Fruit fly (Drosophila melanogaster) whole organism, embryonic: ENCODE measurements around the gene drpr.

Experiments used
- CG12769 ChIP-seq: fragments of 200-800 bp; sonication (Bioruptor generic); optimal IDR thresholded peaks from 2 replicates; lab custom pipeline; 2019; ENCODE audit warnings: missing biosample characterization, mild to moderate bottlenecking, missing genetic modification characterization, moderate library complexity
- CG13894 ChIP-seq: fragments of 200-800 bp; sonication (Bioruptor generic); optimal IDR thresholded peaks from 3 replicates; lab custom pipeline; 2018; ENCODE audit warnings: missing biosample characterization, mild to moderate bottlenecking, missing genetic modification characterization, moderate library complexity
- CG14014 ChIP-seq: fragments of 200-800 bp; sonication (Bioruptor generic); IDR thresholded peaks from 2 replicates; pipeline ENCODE4 v1.3.6; 2022; ENCODE audit warnings: missing biosample characterization, missing genetic modification characterization
- CG14667 ChIP-seq: fragments of 200-800 bp; sonication (Bioruptor generic); IDR thresholded peaks from 2 replicates; pipeline ENCODE4 v1.3.6; 2022; ENCODE audit warnings: missing biosample characterization, missing genetic modification characterization
- CG17361 ChIP-seq: fragments of 200-800 bp; sonication (Bioruptor generic); IDR thresholded peaks from 3 replicates; pipeline ENCODE4 v1.3.6; 2022; ENCODE audit warnings: missing biosample characterization, missing genetic modification characterization
- CG17385 ChIP-seq: fragments of 200-800 bp; sonication (Bioruptor generic); optimal IDR thresholded peaks from 3 replicates; lab custom pipeline; 2018; ENCODE audit warnings: missing biosample characterization, mild to moderate bottlenecking, missing genetic modification characterization
- CG17568 ChIP-seq: fragments of 200-800 bp; sonication (Bioruptor generic); optimal IDR thresholded peaks from 2 replicates; lab custom pipeline; 2018; ENCODE audit warnings: missing biosample characterization, mild to moderate bottlenecking, missing genetic modification characterization, moderate library complexity
- CG2120 ChIP-seq: fragments of 200-800 bp; sonication (Bioruptor generic); optimal IDR thresholded peaks from 3 replicates; lab custom pipeline; 2016; ENCODE audit warnings: missing biosample characterization, missing genetic modification characterization
- CG30020 ChIP-seq: fragments of 200-800 bp; optimal IDR thresholded peaks from 2 replicates; lab custom pipeline; 2019; ENCODE audit warnings: missing biosample characterization, mild to moderate bottlenecking, missing genetic modification characterization, moderate library complexity
- CG3838 ChIP-seq: fragments of 200-800 bp; sonication (Bioruptor generic); optimal IDR thresholded peaks from 3 replicates; lab custom pipeline; 2016; ENCODE audit warnings: missing biosample characterization, missing genetic modification characterization
- CG42726 ChIP-seq: fragments of 200-800 bp; sonication (Bioruptor generic); IDR thresholded peaks from 2 replicates; pipeline ENCODE4 v1.3.6; 2022; ENCODE audit warnings: missing biosample characterization, missing genetic modification characterization; ENCODE audit not compliant: partially characterized antibody
- CG4328 ChIP-seq: fragments of 200-800 bp; sonication (Bioruptor generic); optimal IDR thresholded peaks from 3 replicates; lab custom pipeline; 2017; ENCODE audit warnings: missing biosample characterization, missing genetic modification reagents, missing genetic modification characterization
- CG6254 ChIP-seq: fragments of 200-800 bp; sonication (Bioruptor generic); optimal IDR thresholded peaks from 3 replicates; lab custom pipeline; 2017; ENCODE audit warnings: mild to moderate bottlenecking, missing biosample characterization, missing genetic modification reagents, missing genetic modification characterization
- CG6689 ChIP-seq: fragments of 200-800 bp; sonication (Bioruptor generic); IDR thresholded peaks from 2 replicates; pipeline ENCODE4 v1.3.6; 2022; ENCODE audit warnings: missing biosample characterization, missing genetic modification characterization
- CG7786 ChIP-seq: fragments of 200-800 bp; sonication (Bioruptor generic); optimal IDR thresholded peaks from 2 replicates; lab custom pipeline; 2016; ENCODE audit warnings: missing biosample characterization, missing genetic modification characterization
- CG8359 ChIP-seq: fragments of 200-800 bp; sonication (Bioruptor generic); optimal IDR thresholded peaks from 2 replicates; lab custom pipeline; 2017; ENCODE audit warnings: missing biosample characterization, mild to moderate bottlenecking, missing genetic modification characterization, borderline replicate concordance
- CTCF ChIP-seq: fragments of 200-800 bp; sonication (Bioruptor generic); optimal IDR thresholded peaks from 2 replicates; lab custom pipeline; 2017; ENCODE audit warnings: missing biosample characterization, mild to moderate bottlenecking, missing genetic modification characterization, moderate library complexity
- CkIIα-i1 ChIP-seq: fragments of 200-800 bp; sonication (Bioruptor generic); IDR thresholded peaks from 2 replicates; pipeline ENCODE4 v1.3.6; 2022; ENCODE audit warnings: missing biosample characterization, missing genetic modification characterization
- Dip2 ChIP-seq: fragments of 200-800 bp; sonication (Bioruptor generic); IDR thresholded peaks from 2 replicates; pipeline ENCODE4 v1.3.6; 2022; ENCODE audit warnings: missing biosample characterization, missing genetic modification characterization
- Dip3 ChIP-seq: fragments of 200-800 bp; sonication (Bioruptor generic); optimal IDR thresholded peaks from 3 replicates; lab custom pipeline; 2016; ENCODE audit warnings: missing biosample characterization, missing genetic modification characterization
- Doc3 ChIP-seq: fragments of 200-800 bp; sonication (Bioruptor generic); IDR thresholded peaks from 3 replicates; pipeline ENCODE4 v1.3.6; 2022; ENCODE audit warnings: missing biosample characterization, missing genetic modification characterization; ENCODE audit not compliant: partially characterized antibody
- E2f2 ChIP-seq: fragments of 200-800 bp; sonication (Bioruptor generic); IDR thresholded peaks from 2 replicates; pipeline ENCODE4 v1.3.6; 2022; ENCODE audit warnings: missing biosample characterization, missing genetic modification characterization
- H15 ChIP-seq: fragments of 200-800 bp; sonication (Bioruptor generic); IDR thresholded peaks from 3 replicates; pipeline ENCODE4 v1.3.6; 2022; ENCODE audit warnings: missing biosample characterization, missing genetic modification characterization
- Opbp ChIP-seq: fragments of 200-800 bp; sonication (Bioruptor generic); IDR thresholded peaks from 3 replicates; pipeline ENCODE4 v1.3.6; 2022; ENCODE audit warnings: missing biosample characterization, missing genetic modification characterization; ENCODE audit not compliant: partially characterized antibody
- TFAM ChIP-seq: fragments of 200-800 bp; sonication (Bioruptor generic); optimal IDR thresholded peaks from 2 replicates; lab custom pipeline; 2017; ENCODE audit warnings: missing biosample characterization, missing genetic modification characterization, inconsistent platforms
- YL-1 ChIP-seq: fragments of 200-800 bp; sonication (Bioruptor generic); optimal IDR thresholded peaks from 3 replicates; lab custom pipeline; 2017; ENCODE audit warnings: missing biosample characterization, mild to moderate bottlenecking, missing genetic modification characterization
- ac ChIP-seq: fragments of 200-800 bp; sonication (Bioruptor generic); optimal IDR thresholded peaks from 3 replicates; lab custom pipeline; 2017; ENCODE audit warnings: missing biosample characterization, mild to moderate bottlenecking, missing genetic modification characterization
- bab2 ChIP-seq: fragments of 200-800 bp; sonication (Bioruptor generic); optimal IDR thresholded peaks from 2 replicates; lab custom pipeline; 2016; ENCODE audit warnings: missing biosample characterization, missing genetic modification characterization
- bcd ChIP-seq: fragments of 200-800 bp; sonication (Bioruptor generic); optimal IDR thresholded peaks from 2 replicates; lab custom pipeline; 2017; ENCODE audit warnings: missing biosample characterization, mild to moderate bottlenecking, missing genetic modification characterization
- caup ChIP-seq: fragments of 200-800 bp; sonication (Bioruptor generic); optimal IDR thresholded peaks from 3 replicates; lab custom pipeline; 2017; ENCODE audit warnings: missing biosample characterization, mild to moderate bottlenecking, missing genetic modification characterization, moderate library complexity; ENCODE audit not compliant: severe bottlenecking
- chm ChIP-seq: fragments of 200-800 bp; sonication (Bioruptor generic); IDR thresholded peaks from 2 replicates; pipeline ENCODE4 v1.3.6; 2022; ENCODE audit warnings: missing biosample characterization, missing genetic modification characterization
- crol ChIP-seq: fragments of 200-800 bp; sonication (Bioruptor generic); IDR thresholded peaks from 2 replicates; pipeline ENCODE4 v1.3.6; 2022; ENCODE audit warnings: missing biosample characterization, missing genetic modification characterization
- cwo ChIP-seq: fragments of 200-800 bp; sonication (Bioruptor generic); optimal IDR thresholded peaks from 3 replicates; lab custom pipeline; 2017; ENCODE audit warnings: missing biosample characterization, missing genetic modification characterization, mild to moderate bottlenecking, moderate library complexity, missing genetic modification reagents
- ems ChIP-seq: fragments of 200-800 bp; sonication (Bioruptor generic); optimal IDR thresholded peaks from 3 replicates; lab custom pipeline; 2016; ENCODE audit warnings: missing biosample characterization, missing genetic modification characterization
- gro ChIP-seq: fragments of 200-800 bp; sonication (Bioruptor generic); optimal IDR thresholded peaks from 2 replicates; lab custom pipeline; 2016; ENCODE audit warnings: missing biosample characterization, missing genetic modification characterization
- gsb ChIP-seq: fragments of 200-800 bp; sonication (Bioruptor generic); IDR thresholded peaks from 2 replicates; pipeline ENCODE4 v1.3.6; 2022; ENCODE audit warnings: missing biosample characterization, missing genetic modification characterization
- ind ChIP-seq: fragments of 200-800 bp; sonication (Bioruptor generic); optimal IDR thresholded peaks from 3 replicates; lab custom pipeline; 2016; ENCODE audit warnings: missing biosample characterization, missing genetic modification characterization
- ken ChIP-seq: fragments of 200-800 bp; sonication (Bioruptor generic); IDR thresholded peaks from 3 replicates; pipeline ENCODE4 v1.3.6; 2022; ENCODE audit warnings: missing biosample characterization, missing genetic modification characterization
- mld ChIP-seq: fragments of 200-800 bp; sonication (Bioruptor generic); IDR thresholded peaks from 3 replicates; pipeline ENCODE4 v1.3.6; 2022; ENCODE audit warnings: missing biosample characterization, missing genetic modification characterization; ENCODE audit not compliant: partially characterized antibody
- oc ChIP-seq: fragments of 200-800 bp; sonication (Bioruptor generic); optimal IDR thresholded peaks from 2 replicates; lab custom pipeline; 2018; ENCODE audit warnings: missing biosample characterization, mild to moderate bottlenecking, missing genetic modification characterization, moderate library complexity
- p53 ChIP-seq: fragments of 200-800 bp; sonication (Bioruptor generic); optimal IDR thresholded peaks from 2 replicates; lab custom pipeline; 2016; ENCODE audit warnings: missing biosample characterization, missing genetic modification characterization
- psq ChIP-seq: fragments of 200-800 bp; sonication (Bioruptor generic); optimal IDR thresholded peaks from 2 replicates; lab custom pipeline; 2017; ENCODE audit warnings: missing biosample characterization, missing genetic modification characterization
- ranshi ChIP-seq: fragments of 200-800 bp; sonication (Bioruptor generic); IDR thresholded peaks from 2 replicates; pipeline ENCODE4 v1.3.6; 2022; ENCODE audit warnings: missing biosample characterization, missing genetic modification characterization
- sisA ChIP-seq: fragments of 200-800 bp; sonication (Bioruptor generic); IDR thresholded peaks from 2 replicates; pipeline ENCODE4 v1.3.6; 2022; ENCODE audit warnings: missing biosample characterization, missing genetic modification characterization
- ssp ChIP-seq: fragments of 200-800 bp; sonication (Bioruptor generic); IDR thresholded peaks from 2 replicates; pipeline ENCODE4 v1.3.6; 2022; ENCODE audit warnings: missing biosample characterization, missing genetic modification characterization
- stc ChIP-seq: fragments of 200-800 bp; sonication (Bioruptor generic); IDR thresholded peaks from 2 replicates; pipeline ENCODE4 v1.3.6; 2022; ENCODE audit warnings: missing biosample characterization, missing genetic modification characterization
- tna ChIP-seq: fragments of 200-800 bp; sonication (Bioruptor generic); IDR thresholded peaks from 2 replicates; pipeline ENCODE4 v1.3.6; 2022; ENCODE audit warnings: missing biosample characterization, missing genetic modification characterization; ENCODE audit not compliant: partially characterized antibody
- tx ChIP-seq: fragments of 200-800 bp; sonication (Bioruptor generic); optimal IDR thresholded peaks from 2 replicates; lab custom pipeline; 2016; ENCODE audit warnings: missing biosample characterization, missing genetic modification characterization
- z ChIP-seq: fragments of 200-800 bp; sonication (Bioruptor generic); IDR thresholded peaks from 3 replicates; pipeline ENCODE4 v1.3.6; 2022; ENCODE audit warnings: missing biosample characterization, missing genetic modification characterization

The drpr gene

DNA sequence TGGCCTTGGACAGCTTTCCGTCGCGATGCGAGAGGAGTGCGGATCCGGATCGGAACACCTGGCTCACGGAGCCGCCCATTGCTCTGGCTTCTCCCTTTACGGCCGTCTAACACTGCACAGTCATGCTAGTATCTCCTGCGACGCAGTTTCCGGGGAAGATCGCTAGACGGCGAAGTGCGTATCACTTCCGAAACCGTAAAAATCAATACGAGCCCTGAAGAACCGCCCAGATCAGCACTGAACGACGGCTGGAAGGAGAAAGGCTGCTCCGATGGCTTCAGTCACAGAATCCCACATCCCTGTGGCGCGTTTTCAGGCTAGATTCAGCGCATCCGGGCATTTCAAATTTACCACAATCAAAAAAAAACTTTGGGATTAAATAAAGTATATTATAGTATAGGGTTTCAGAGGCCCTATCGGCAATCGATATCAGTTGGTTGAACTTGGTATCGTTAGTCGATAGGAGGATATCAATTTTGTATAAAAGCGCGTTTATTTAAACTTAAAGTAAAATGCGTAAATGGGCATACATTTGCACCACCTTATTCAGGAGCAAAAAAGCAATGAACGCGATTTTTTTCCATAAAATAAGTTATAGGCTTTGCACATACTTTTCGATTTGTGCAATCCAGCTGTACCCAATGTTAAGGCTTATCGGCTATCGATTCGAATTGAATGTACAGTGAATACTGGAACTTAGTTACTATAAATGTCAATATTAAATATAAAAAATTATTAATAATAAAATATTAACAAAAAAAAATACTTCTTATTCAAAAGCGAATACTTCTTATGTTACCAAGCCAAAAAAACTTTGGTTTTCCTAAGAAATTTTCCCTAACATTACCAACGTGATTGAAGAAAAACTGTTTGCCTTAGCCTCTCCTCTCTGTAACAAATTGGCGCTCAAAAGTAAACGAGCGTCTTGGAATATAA is 44.1 kb upstream of the drpr start, which contains the start of the genes CG13933 and PolD2 (continued):
- peak; percentile 20 for TF ChIP-seq TFAM (GFP tag; lab: Kevin White, UChicago)
- no peak for TF ChIP-seq CG42726 (GFP tag; lab: Robert Waterston, UW)
- peak; percentile 85 for TF ChIP-seq CG7786
- peak; percentile 77 for TF ChIP-seq Dip3 (GFP tag; lab: Kevin White, UChicago)
- TF ChIP-seq CG14667 (GFP tag; lab: Robert Waterston, UW), result peak; percentile 91
- peak; percentile 43 for TF ChIP-seq Opbp (GFP tag; lab: Robert Waterston, UW)
- TF ChIP-seq mld (GFP tag; lab: Robert Waterston, UW), result peak; percentile 67; the same call in 2 of the 3 replicates
- no peak for TF ChIP-seq CG13894 (tag; lab: Kevin White, UChicago)
- TF ChIP-seq cwo (GFP tag; lab: Kevin White, UChicago), result peak; percentile 77
- peak; percentile 90 for TF ChIP-seq tna (GFP tag; lab: Robert Waterston, UW)
- peak; percentile 80 for TF ChIP-seq ems (GFP tag; lab: Kevin White, UChicago)
- TF ChIP-seq CG6689 (GFP tag; lab: Robert Waterston, UW), result peak; percentile 94
- TF ChIP-seq bab2 (GFP tag; lab: Kevin White, UChicago), result peak; percentile 91
- TF ChIP-seq crol, result peak; percentile 82
- TF ChIP-seq CG14014, result peak; percentile 99
- TF ChIP-seq CG8359 (GFP tag; lab: Kevin White, UChicago), result peak; percentile 64
- TF ChIP-seq CG17568, result no peak
- peak; percentile 91 for TF ChIP-seq E2f2
- peak; percentile 24 for TF ChIP-seq p53 (GFP tag; lab: Kevin White, UChicago)
- no peak for TF ChIP-seq Dip2
- TF ChIP-seq ssp (GFP tag; lab: Robert Waterston, UW), result peak; percentile 88
- TF ChIP-seq CG4328 (GFP tag; lab: Kevin White, UChicago), result peak; percentile 20
- peak; percentile 99 for TF ChIP-seq sisA (GFP tag; lab: Robert Waterston, UW)
- TF ChIP-seq bcd (GFP tag; lab: Kevin White, UChicago), result peak; percentile 94
- peak; percentile 89 for TF ChIP-seq CG30020 (tag; lab: Kevin White, UChicago)
- no peak for TF ChIP-seq gro (GFP tag; lab: Kevin White, UChicago)
- TF ChIP-seq ranshi (GFP tag; lab: Robert Waterston, UW), result peak; percentile 95
- no peak for TF ChIP-seq z (GFP tag; lab: Robert Waterston, UW)
- TF ChIP-seq Doc3 (GFP tag; lab: Robert Waterston, UW), result peak; percentile 77
- TF ChIP-seq CTCF, result no peak
- peak; percentile 90 for TF ChIP-seq CkIIα-i1 (GFP tag; lab: Robert Waterston, UW)
- TF ChIP-seq gsb (GFP tag; lab: Robert Waterston, UW), result peak; percentile 96
- peak; percentile 95 for TF ChIP-seq caup (GFP tag; lab: Kevin White, UChicago)
- peak; percentile 99 for TF ChIP-seq oc (tag; lab: Kevin White, UChicago)
- peak; percentile 92 for TF ChIP-seq psq (GFP tag; lab: Kevin White, UChicago)
- TF ChIP-seq CG12769 (tag; lab: Kevin White, UChicago), result no peak
- peak; percentile 96 for TF ChIP-seq CG2120 (GFP tag; lab: Kevin White, UChicago)
- peak; percentile 97 for TF ChIP-seq ken (GFP tag; lab: Robert Waterston, UW)
- peak; percentile 45 for TF ChIP-seq CG6254 (GFP tag; lab: Kevin White, UChicago)
- peak; percentile 79 for TF ChIP-seq CG3838 (GFP tag; lab: Kevin White, UChicago)
- TF ChIP-seq CG17385 (GFP tag; lab: Kevin White, UChicago), result peak; percentile 98
- TF ChIP-seq tx (GFP tag; lab: Kevin White, UChicago), result peak; percentile 83
- TF ChIP-seq ind (GFP tag; lab: Kevin White, UChicago), result peak; percentile 88
- TF ChIP-seq stc (GFP tag; lab: Robert Waterston, UW), result peak; percentile 99
- peak; percentile 96 for TF ChIP-seq H15 (GFP tag; lab: Robert Waterston, UW)
- peak; percentile 98 for TF ChIP-seq chm (GFP tag; lab: Robert Waterston, UW)
- TF ChIP-seq ac (GFP tag; lab: Kevin White, UChicago), result peak; percentile 95
- peak; percentile 86 for TF ChIP-seq YL-1 (GFP tag; lab: Kevin White, UChicago)
- no peak for TF ChIP-seq CG17361 (GFP tag; lab: Robert Waterston, UW)
